Worm (Caenorhabditis elegans) whole organism, young adult: Measurements from ENCODE around the gene spr-3.

Experiments used
- C06A6.2 ChIP-seq: fragments of 200-800 bp; sonication (Bioruptor generic); conservative IDR thresholded peaks from 2 replicates; pipeline ENCODE4 v1.3.6; 2022; ENCODE audit warnings: missing genetic modification characterization, missing compliant biosample characterization
- D2030.7 ChIP-seq: fragments of 200-800 bp; sonication (Bioruptor generic); IDR thresholded peaks from 2 replicates; pipeline ENCODE4 v1.3.6; 2022; ENCODE audit warnings: missing genetic modification reagents, missing genetic modification characterization, missing compliant biosample characterization
- F37B4.10 ChIP-seq: fragments of 200-800 bp; sonication (Bioruptor generic); IDR thresholded peaks from 2 replicates; pipeline ENCODE4 v1.3.6; 2022; ENCODE audit warnings: missing genetic modification characterization, missing compliant biosample characterization
- F49E8.2 ChIP-seq: sonication (generic microtip); optimal IDR thresholded peaks from 3 replicates; lab custom pipeline; 2017; ENCODE audit warnings: missing genetic modification characterization, mild to moderate bottlenecking, missing compliant biosample characterization, antibody characterized with exemption, moderate library complexity; ENCODE audit not compliant: insufficient read depth
- K12H6.12 ChIP-seq: fragments of 200-800 bp; sonication (Bioruptor generic); optimal IDR thresholded peaks from 2 replicates; lab custom pipeline; 2018; ENCODE audit warnings: mild to moderate bottlenecking, missing genetic modification characterization, missing compliant biosample characterization
- T07F8.4 ChIP-seq: sonication (generic microtip); optimal IDR thresholded peaks from 2 replicates; lab custom pipeline; 2016; ENCODE audit warnings: mild to moderate bottlenecking, missing genetic modification characterization, moderate library complexity, missing compliant biosample characterization
- Y53F4B.3 ChIP-seq: fragments of 200-800 bp; sonication (Bioruptor generic); IDR thresholded peaks from 2 replicates; pipeline ENCODE4 v1.3.6; 2022; ENCODE audit warnings: missing genetic modification reagents, missing genetic modification characterization, missing compliant biosample characterization
- Y67H2A.10 ChIP-seq: fragments of 200-800 bp; sonication (Bioruptor generic); conservative IDR thresholded peaks from 2 replicates; pipeline ENCODE4 v1.3.6; 2022; ENCODE audit warnings: missing genetic modification reagents, missing genetic modification characterization, missing compliant biosample characterization
- ZK185.1 ChIP-seq: sonication (generic microtip); optimal IDR thresholded peaks from 2 replicates; lab custom pipeline; 2016; ENCODE audit warnings: mild to moderate bottlenecking, missing genetic modification characterization, missing compliant biosample characterization; ENCODE audit not compliant: poor library complexity, severe bottlenecking
- atf-7 ChIP-seq: sonication (generic microtip); optimal IDR thresholded peaks from 2 replicates; lab custom pipeline; 2017; ENCODE audit warnings: mild to moderate bottlenecking, missing genetic modification characterization, missing compliant biosample characterization
- attf-3 ChIP-seq: fragments of 200-800 bp; sonication (Bioruptor generic); conservative IDR thresholded peaks from 2 replicates; pipeline ENCODE4 v1.3.6; 2022; ENCODE audit warnings: missing genetic modification reagents, missing genetic modification characterization, missing compliant biosample characterization
- attf-5 ChIP-seq: fragments of 200-800 bp; sonication (Bioruptor generic); optimal IDR thresholded peaks from 2 replicates; lab custom pipeline; 2018; ENCODE audit warnings: mild to moderate bottlenecking, missing genetic modification characterization, missing compliant biosample characterization
- bed-1 ChIP-seq: fragments of 200-800 bp; sonication (Bioruptor generic); IDR thresholded peaks from 2 replicates; pipeline ENCODE4 v1.3.6; 2022; ENCODE audit warnings: missing genetic modification reagents, missing genetic modification characterization, missing compliant biosample characterization
- ccch-3 ChIP-seq: fragments of 200-800 bp; sonication (Bioruptor generic); optimal IDR thresholded peaks from 2 replicates; lab custom pipeline; 2018; ENCODE audit warnings: mild to moderate bottlenecking, missing genetic modification characterization, missing compliant biosample characterization
- cebp-1 ChIP-seq, 2 experiments: fragments of 200-800 bp in 1 of 2; sonication (Bioruptor generic) in 1 of 2; sonication (generic microtip) in 1 of 2; IDR thresholded peaks in 1 of 2; optimal IDR thresholded peaks in 1 of 2; 2 replicates each; pipeline versions ENCODE4 v1.3.6 to Lab custom; 2017 to 2022; ENCODE audit warnings: missing compliant biosample characterization in 2 of 2, missing genetic modification characterization in 2 of 2, mild to moderate bottlenecking in 1 of 2, missing genetic modification reagents in 1 of 2, moderate library complexity in 1 of 2
- ceh-100 ChIP-seq: fragments of 200-800 bp; sonication (Bioruptor generic); IDR thresholded peaks from 2 replicates; pipeline ENCODE4 v1.3.6; 2022; ENCODE audit warnings: missing genetic modification reagents, missing genetic modification characterization, missing compliant biosample characterization
- ceh-58 ChIP-seq: fragments of 200-800 bp; sonication (Bioruptor generic); IDR thresholded peaks from 2 replicates; pipeline ENCODE4 v1.3.6; 2022; ENCODE audit warnings: missing genetic modification characterization, missing compliant biosample characterization
- chd-7 ChIP-seq: sonication (generic microtip); optimal IDR thresholded peaks from 2 replicates; lab custom pipeline; 2016; ENCODE audit warnings: mild to moderate bottlenecking, missing genetic modification characterization, moderate library complexity, missing compliant biosample characterization
- dox-1 ChIP-seq: fragments of 200-800 bp; sonication (Bioruptor generic); IDR thresholded peaks from 2 replicates; pipeline ENCODE4 v1.3.6; 2022; ENCODE audit warnings: missing genetic modification reagents, missing genetic modification characterization, missing compliant biosample characterization
- hmg-1.2 ChIP-seq: fragments of 200-800 bp; sonication (Bioruptor generic); IDR thresholded peaks from 2 replicates; pipeline ENCODE4 v1.3.6; 2022; ENCODE audit warnings: missing genetic modification reagents, missing genetic modification characterization, missing compliant biosample characterization
- hmg-20 ChIP-seq: fragments of 200-800 bp; sonication (Bioruptor generic); IDR thresholded peaks from 2 replicates; pipeline ENCODE4 v1.3.6; 2022; ENCODE audit warnings: missing genetic modification reagents, missing genetic modification characterization, missing compliant biosample characterization
- let-526 ChIP-seq: fragments of 200-800 bp; sonication (Bioruptor generic); IDR thresholded peaks from 2 replicates; pipeline ENCODE4 v1.3.6; 2022; ENCODE audit warnings: missing genetic modification reagents, missing genetic modification characterization, missing compliant biosample characterization
- lin-26 ChIP-seq: fragments of 200-800 bp; sonication (Bioruptor generic); IDR thresholded peaks from 2 replicates; pipeline ENCODE4 v1.3.6; 2022; ENCODE audit warnings: missing genetic modification reagents, missing genetic modification characterization, missing compliant biosample characterization
- lin-54 ChIP-seq: fragments of 200-800 bp; sonication (Bioruptor generic); optimal IDR thresholded peaks from 2 replicates; lab custom pipeline; 2018; ENCODE audit warnings: mild to moderate bottlenecking, missing genetic modification characterization, missing compliant biosample characterization
- lir-1 ChIP-seq: fragments of 200-800 bp; sonication (Bioruptor generic); conservative IDR thresholded peaks from 2 replicates; pipeline ENCODE4 v1.3.6; 2022; ENCODE audit warnings: missing genetic modification reagents, missing genetic modification characterization, missing compliant biosample characterization
- madf-8 ChIP-seq: fragments of 200-800 bp; sonication (Bioruptor generic); conservative IDR thresholded peaks from 2 replicates; pipeline ENCODE4 v1.3.6; 2022; ENCODE audit warnings: missing genetic modification reagents, missing genetic modification characterization, missing compliant biosample characterization
- mcd-1 ChIP-seq: fragments of 200-800 bp; sonication (Bioruptor generic); IDR thresholded peaks from 2 replicates; pipeline ENCODE4 v1.3.6; 2022; ENCODE audit warnings: missing genetic modification reagents, missing genetic modification characterization, missing compliant biosample characterization
- mes-4 ChIP-seq: sonication (generic microtip); optimal IDR thresholded peaks from 2 replicates; lab custom pipeline; 2016; ENCODE audit warnings: missing genotype, missing genetic modification characterization, missing compliant biosample characterization
- mxl-1 ChIP-seq: sonication (generic microtip); optimal IDR thresholded peaks from 2 replicates; lab custom pipeline; 2016; ENCODE audit warnings: missing genetic modification characterization, missing compliant biosample characterization
- nfya-2 ChIP-seq: fragments of 200-800 bp; sonication (Bioruptor generic); IDR thresholded peaks from 2 replicates; pipeline ENCODE4 v1.3.6; 2022; ENCODE audit warnings: missing genetic modification reagents, missing genetic modification characterization, missing compliant biosample characterization
- nhr-120 ChIP-seq: fragments of 200-800 bp; sonication (Bioruptor generic); IDR thresholded peaks from 2 replicates; pipeline ENCODE4 v1.3.6; 2022; ENCODE audit warnings: missing genetic modification characterization, missing compliant biosample characterization
- nhr-80 ChIP-seq: sonication (generic microtip); optimal IDR thresholded peaks from 2 replicates; lab custom pipeline; 2016; ENCODE audit warnings: missing genetic modification characterization, missing compliant biosample characterization
- rcor-1 ChIP-seq: fragments of 200-800 bp; sonication (Bioruptor generic); IDR thresholded peaks from 2 replicates; pipeline ENCODE4 v1.3.6; 2022; ENCODE audit warnings: missing genetic modification reagents, missing genetic modification characterization, missing compliant biosample characterization
- repo-1 ChIP-seq: sonication (generic microtip); optimal IDR thresholded peaks from 2 replicates; lab custom pipeline; 2017; ENCODE audit warnings: mild to moderate bottlenecking, missing genetic modification characterization, missing compliant biosample characterization
- rpc-1 ChIP-seq, 2 experiments: fragments of 150-350 bp in 1 of 2; sonication (generic microtip) in 1 of 2; optimal IDR thresholded peaks; 2 replicates each; lab custom pipeline; 2014 to 2018; ENCODE audit warnings: missing biosample characterization in 1 of 2, missing genetic modification characterization in 1 of 2, missing genetic modification reagents in 1 of 2, missing genotype in 1 of 2
- sea-2 ChIP-seq: fragments of 200-800 bp; sonication (Bioruptor generic); IDR thresholded peaks from 2 replicates; pipeline ENCODE4 v1.3.6; 2022; ENCODE audit warnings: missing genetic modification characterization, missing compliant biosample characterization
- snpc-1.1 ChIP-seq: sonication (generic microtip); optimal IDR thresholded peaks from 2 replicates; lab custom pipeline; 2017; ENCODE audit warnings: missing genetic modification characterization, mild to moderate bottlenecking, missing compliant biosample characterization, antibody characterized with exemption, moderate library complexity, missing genotype, missing genetic modification reagents; ENCODE audit not compliant: insufficient read depth
- sptf-2 ChIP-seq: fragments of 200-800 bp; sonication (Bioruptor generic); optimal IDR thresholded peaks from 2 replicates; lab custom pipeline; 2018; ENCODE audit warnings: mild to moderate bottlenecking, missing genetic modification characterization, missing compliant biosample characterization
- zim-3 ChIP-seq: sonication (generic microtip); optimal IDR thresholded peaks from 2 replicates; lab custom pipeline; 2017; ENCODE audit warnings: mild to moderate bottlenecking, missing genetic modification characterization, moderate library complexity, missing compliant biosample characterization

Gene spr-3

ce11 chrX:4502039-4502438, 11.9 kb upstream of the spr-3 start:
- TF ChIP-seq Y67H2A.10 (GFP tag; lab: Robert Waterston, UW) (no peak), rcor-1 (no peak), mcd-1 (GFP tag; lab: Robert Waterston, UW) (no peak), ceh-58 (GFP tag; lab: Robert Waterston, UW) (no peak)

- TF ChIP-seq hmg-1.2 (GFP tag; lab: Robert Waterston, UW) (peak; percentile 41; the same call in 1 of the 2 replicates), Y53F4B.3 (GFP tag; lab: Robert Waterston, UW) (no peak), ceh-100 (GFP tag; lab: Robert Waterston, UW) (no peak), D2030.7 (GFP tag; lab: Robert Waterston, UW) (no peak), repo-1 (tag; lab: Kevin White, UChicago) (no peak), T07F8.4 (tag; lab: Kevin White, UChicago) (no peak), chd-7 (tag; lab: Kevin White, UChicago) (no peak), lin-26 (GFP tag; lab: Robert Waterston, UW) (no peak), let-526 (GFP tag; lab: Robert Waterston, UW) (no peak)
These were observed 10.6 kb upstream of the spr-3 start for ce11 chrX:4503259-4503658.

ce11 chrX:4504108-4504668, 9.7 kb upstream of the spr-3 start, which contains the start of gene dgk-2:
Gene dgk-2 (minus strand): TSS chrX:4504388.
- TF ChIP-seq cebp-1 (GFP tag; IDR thresholded peaks at IDR 0.05; lab: Robert Waterston, UW) (no peak), cebp-1 (tag; optimal IDR thresholded peaks at IDR 0.05; lab: Kevin White, UChicago) (peak; percentile 47), sea-2 (GFP tag; lab: Robert Waterston, UW) (no peak), K12H6.12 (peak; percentile 4)
- TF ChIP-seq, all 124 proteins: peak for 2

ce11 chrX:4507122-4507681, 6.7 kb upstream of the spr-3 start:
- TF ChIP-seq mxl-1 (tag; lab: Kevin White, UChicago) (no peak), dox-1 (GFP tag; lab: Robert Waterston, UW) (peak; percentile 19; the same call in 1 of the 2 replicates), madf-8 (GFP tag; lab: Robert Waterston, UW) (no peak), bed-1 (GFP tag; lab: Robert Waterston, UW) (no peak), zim-3 (tag; lab: Kevin White, UChicago) (no peak), ccch-3 (GFP tag; lab: Kevin White, UChicago) (no peak), mes-4 (no peak), nfya-2 (GFP tag; lab: Robert Waterston, UW) (no peak), F37B4.10 (GFP tag; lab: Robert Waterston, UW) (no peak), C06A6.2 (GFP tag; lab: Robert Waterston, UW) (no peak), lin-54 (no peak), sptf-2 (no peak), rpc-1 (optimal IDR thresholded peaks at IDR 0.05; lab: Kevin White, UChicago) (no peak), rpc-1 (tag; optimal IDR thresholded peaks at IDR 0.05; lab: Kevin White, UChicago) (no peak), nhr-120 (GFP tag; lab: Robert Waterston, UW) (no peak), attf-3 (GFP tag; lab: Robert Waterston, UW) (no peak), cebp-1 (GFP tag; IDR thresholded peaks at IDR 0.05; lab: Robert Waterston, UW) (no peak), cebp-1 (tag; optimal IDR thresholded peaks at IDR 0.05; lab: Kevin White, UChicago) (peak; percentile 9), hmg-20 (GFP tag; lab: Robert Waterston, UW) (no peak), repo-1 (tag; lab: Kevin White, UChicago) (no peak), sea-2 (GFP tag; lab: Robert Waterston, UW) (no peak), F49E8.2 (tag; lab: Kevin White, UChicago) (no peak), nhr-80 (peak; percentile 64), lir-1 (GFP tag; lab: Robert Waterston, UW) (peak; percentile 23; the same call in 1 of the 2 replicates), snpc-1.1 (tag; lab: Kevin White, UChicago) (no peak), ZK185.1 (no peak), attf-5 (GFP tag; lab: Kevin White, UChicago) (no peak), atf-7 (tag; lab: Kevin White, UChicago) (peak; percentile 1)
